Fruit fly (Drosophila melanogaster): ENCODE data around the gene CG8064.

The CG8064 gene

DNA sequence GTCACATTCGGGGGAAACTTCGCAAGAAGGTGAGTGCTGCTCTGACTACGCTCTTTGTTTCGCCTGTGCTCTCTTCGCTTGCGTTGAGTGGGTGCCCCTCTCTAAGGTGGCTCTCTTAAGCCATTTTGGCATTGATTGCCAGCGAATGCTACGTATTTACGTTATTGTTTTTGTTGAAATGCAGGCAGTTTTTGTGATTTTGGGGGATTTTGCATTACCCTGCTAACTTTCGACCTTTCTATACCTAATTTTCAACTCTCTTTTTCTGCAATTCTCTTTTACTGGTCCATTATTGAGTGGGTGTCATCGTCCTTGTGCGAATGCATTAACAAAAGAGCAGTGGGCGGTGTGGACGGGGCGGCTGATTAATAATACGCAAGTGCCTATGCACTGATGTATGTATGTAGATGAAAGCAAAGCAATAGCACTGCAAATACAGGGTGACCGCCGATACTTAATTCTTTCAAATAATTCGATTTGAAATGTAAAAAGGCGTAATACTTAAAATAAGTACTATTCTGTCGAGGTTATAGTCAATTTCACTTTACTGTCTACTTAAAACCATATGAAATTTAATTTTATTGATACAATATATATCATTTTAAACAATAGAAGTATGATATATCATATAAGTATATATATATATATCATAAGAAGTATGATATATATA lies 8.2 kb upstream of the CG8064 start (continued):
- TF ChIP-seq Trl (optimal IDR thresholded peaks at IDR 0.05) (peak; percentile 94 to 98), Trl (GFP tag; optimal IDR thresholded peaks at IDR 0.05) (no peak), Nf-YA (GFP tag; IDR thresholded peaks at IDR 0.05) (no peak), CG15601 (tag; optimal IDR thresholded peaks at IDR 0.05) (no peak), CG12236 (GFP tag; optimal IDR thresholded peaks at IDR 0.05) (no peak), psq (GFP tag; optimal IDR thresholded peaks at IDR 0.05) (no peak), Myb (GFP tag; optimal IDR thresholded peaks at IDR 0.05) (no peak), Dip3 (GFP tag; optimal IDR thresholded peaks at IDR 0.05) (no peak), gfzf (GFP tag; optimal IDR thresholded peaks at IDR 0.05) (no peak), CG6765 (GFP tag; optimal IDR thresholded peaks at IDR 0.05) (no peak), CG12391 (tag; optimal IDR thresholded peaks at IDR 0.05) (no peak), CG2875 (GFP tag; optimal IDR thresholded peaks at IDR 0.05) (no peak), Optix (GFP tag; IDR thresholded peaks at IDR 0.05) (0 out of 3 replicates have a peak, but pooled peaks have one; percentile 12), ash1 (GFP tag; optimal IDR thresholded peaks at IDR 0.05) (no peak), Gug (GFP tag; IDR thresholded peaks at IDR 0.05) (no peak), wek (GFP tag; optimal IDR thresholded peaks at IDR 0.05) (no peak), abd-A (tag; optimal IDR thresholded peaks at IDR 0.05) (no peak), CG10366 (GFP tag; IDR thresholded peaks at IDR 0.05) (0 out of 2 replicates have a peak, but pooled peaks have one; percentile 11), Nf-YB (GFP tag; optimal IDR thresholded peaks at IDR 0.05) (no peak), Hr51 (GFP tag; optimal IDR thresholded peaks at IDR 0.05) (peak in 1 of 2 experiments; percentile 0), CG2712 (tag; optimal IDR thresholded peaks at IDR 0.05) (peak; percentile 3), Sry-δ (GFP tag; optimal IDR thresholded peaks at IDR 0.05) (no peak), CG1647 (GFP tag; optimal IDR thresholded peaks at IDR 0.05) (no peak), CG8359 (GFP tag; optimal IDR thresholded peaks at IDR 0.05; ENCODE audit: borderline replicate concordance) (no peak), gsb-n (tag; optimal IDR thresholded peaks at IDR 0.05) (no peak), pfk (GFP tag; optimal IDR thresholded peaks at IDR 0.05) (no peak), CG15073 (GFP tag; optimal IDR thresholded peaks at IDR 0.05) (no peak), tna (GFP tag; IDR thresholded peaks at IDR 0.05; ENCODE audit: partially characterized antibody) (no peak), prd (optimal IDR thresholded peaks at IDR 0.05) (no peak), prd (GFP tag; IDR thresholded peaks at IDR 0.05) (no peak), aop (GFP tag; IDR thresholded peaks at IDR 0.05) (no peak), NC2α (GFP tag; optimal IDR thresholded peaks at IDR 0.05) (no peak)

DNA sequence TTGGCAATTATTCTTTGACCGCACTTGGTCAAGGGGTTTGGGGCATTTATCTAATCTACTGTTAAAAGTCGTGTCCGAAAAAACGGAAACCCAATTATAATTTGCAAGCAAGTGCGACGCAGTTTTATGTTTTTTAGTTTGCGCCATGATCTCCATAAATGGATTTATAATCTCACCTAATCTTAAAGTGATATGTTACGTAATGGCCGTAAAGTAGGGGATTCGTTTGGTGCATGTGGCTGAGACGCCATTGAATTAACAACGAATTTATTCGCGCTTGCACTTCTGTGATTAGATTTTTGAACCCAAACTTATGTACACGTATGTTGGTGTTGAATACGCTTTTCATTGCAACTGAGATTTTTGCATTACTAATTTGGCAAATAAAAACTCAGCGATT lies 6.8 kb upstream of the CG8064 start:
- TF ChIP-seq CG12071 (GFP tag; optimal IDR thresholded peaks at IDR 0.05): no peak
- peak in 1 of 2 experiments; percentile 87 for TF ChIP-seq Pdp1 (GFP tag; optimal IDR thresholded peaks at IDR 0.05)
- peak; percentile 68 for TF ChIP-seq CG10274 (GFP tag; optimal IDR thresholded peaks at IDR 0.05)
- 0 out of 4 replicates have a peak, but pooled peaks have one; percentile 9 for TF ChIP-seq chinmo (GFP tag; IDR thresholded peaks at IDR 0.05; ENCODE audit: partially characterized antibody)
- TF ChIP-seq klu (GFP tag; IDR thresholded peaks at IDR 0.05): no peak
- no peak for TF ChIP-seq CoRest (tag; optimal IDR thresholded peaks at IDR 0.05)
- no peak for TF ChIP-seq gem (tag; optimal IDR thresholded peaks at IDR 0.05)

Measured in whole organism, embryonic.